Worm (Caenorhabditis elegans) whole organism, L1 larva: ENCODE results near the gene F59E12.6.

Source experiments
- aha-1 ChIP-seq: fragments of 150-350 bp; optimal IDR thresholded peaks from 2 replicates; lab custom pipeline; 2014; ENCODE audit warnings: missing biosample characterization, missing genetic modification characterization
- aly-2 ChIP-seq: fragments of 150-350 bp; optimal IDR thresholded peaks from 2 replicates; lab custom pipeline; 2014; ENCODE audit warnings: missing biosample characterization, missing genetic modification characterization
- dsc-1 ChIP-seq: sonication (generic microtip); optimal IDR thresholded peaks from 2 replicates; lab custom pipeline; 2016; ENCODE audit warnings: mild to moderate bottlenecking, missing genetic modification characterization, missing compliant biosample characterization
- egl-13 ChIP-seq: sonication (generic microtip); optimal IDR thresholded peaks from 2 replicates; lab custom pipeline; 2016; ENCODE audit warnings: missing genotype, missing genetic modification reagents, missing genetic modification characterization, missing compliant biosample characterization
- lin-39 ChIP-seq: fragments of 150-350 bp; optimal IDR thresholded peaks from 2 replicates; lab custom pipeline; 2014; ENCODE audit warnings: missing biosample characterization, missing genetic modification reagents, missing genetic modification characterization
- ztf-4 ChIP-seq: fragments of 150-350 bp; optimal IDR thresholded peaks from 2 replicates; lab custom pipeline; 2014; ENCODE audit warnings: missing biosample characterization, missing genetic modification characterization

ce11 chrII:5579236-5579635 is 51.5 kb downstream of the F59E12.6 start:
- TF ChIP-seq ztf-4, result no peak
- no peak for TF ChIP-seq aly-2 (tag; lab: Kevin White, UChicago)
- TF ChIP-seq aha-1 (tag; lab: Kevin White, UChicago), result no peak
- no peak for TF ChIP-seq dsc-1 (tag; lab: Kevin White, UChicago)
- no peak for TF ChIP-seq lin-39
- no peak for TF ChIP-seq egl-13 (tag; lab: Kevin White, UChicago)
